Fruit fly (Drosophila melanogaster) S2 (cell line): ENCODE measurements around the gene Rbsn-5.

Experiments
- CG8478 ChIP-seq: fragments of >200 bp; optimal IDR thresholded peaks from 2 replicates; lab custom pipeline; 2018
- CTCF ChIP-seq, 2 experiments: fragments of >200 bp; optimal IDR thresholded peaks; 2 replicates each; lab custom pipeline; 2018

DNA sequence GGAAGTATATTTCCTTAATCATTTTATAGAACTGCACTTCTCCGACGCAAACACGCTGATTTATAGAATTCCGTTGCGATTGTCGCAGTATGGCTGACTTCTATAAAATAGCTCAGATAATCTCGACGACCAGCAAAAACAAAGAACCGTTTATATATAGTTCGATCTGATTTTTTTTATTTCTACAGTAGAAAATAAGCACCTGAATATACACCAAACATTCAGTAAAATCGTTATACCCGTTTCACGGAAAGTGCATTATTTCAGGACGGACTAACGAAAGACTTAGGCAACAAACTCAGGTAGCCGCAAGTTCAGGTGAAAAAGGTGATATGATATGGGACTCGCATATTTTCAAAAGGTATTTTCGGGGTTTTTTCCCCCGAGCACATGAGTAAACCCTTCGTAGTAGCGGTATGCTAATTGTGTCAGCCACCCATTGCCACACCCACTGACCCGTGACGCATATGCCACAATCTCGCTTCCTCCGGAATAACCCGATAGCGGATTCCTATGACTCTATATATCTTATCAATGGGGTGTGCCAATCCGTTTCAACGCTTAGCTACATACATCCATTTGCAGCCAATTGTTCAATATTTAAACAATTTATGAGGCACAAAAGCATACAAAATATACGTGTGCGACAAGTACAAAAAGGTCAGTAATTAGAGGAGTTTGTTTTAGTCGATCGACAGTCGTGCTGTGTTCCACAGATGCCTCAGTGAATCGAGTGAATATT is 14.4 kb upstream of the Rbsn-5 start, which contains the start of the genes CG42763 and CG43394:
- TF ChIP-seq CG8478 (lab: Kevin White, UChicago) (no peak), CTCF (optimal IDR thresholded peaks at IDR 0.05; lab: Kevin White, UChicago) (no peak)
